Worm (Caenorhabditis elegans) whole organism, young adult: ENCODE data around the gene morc-1.

Experiments used
- B0019.2 ChIP-seq: fragments of 200-800 bp; sonication (Bioruptor generic); conservative IDR thresholded peaks from 2 replicates; pipeline ENCODE4 v1.3.6; 2022; ENCODE audit warnings: missing genetic modification reagents, missing genetic modification characterization, missing compliant biosample characterization
- B0035.1 ChIP-seq: sonication (generic microtip); optimal IDR thresholded peaks from 2 replicates; lab custom pipeline; 2016; ENCODE audit warnings: missing genetic modification characterization, mild to moderate bottlenecking, missing compliant biosample characterization, missing genotype, missing genetic modification reagents
- D2030.7 ChIP-seq: fragments of 200-800 bp; sonication (Bioruptor generic); IDR thresholded peaks from 2 replicates; pipeline ENCODE4 v1.3.6; 2022; ENCODE audit warnings: missing genetic modification reagents, missing genetic modification characterization, missing compliant biosample characterization
- F52B5.7 ChIP-seq: sonication (generic microtip); optimal IDR thresholded peaks from 2 replicates; lab custom pipeline; 2016; ENCODE audit warnings: mild to moderate bottlenecking, missing genetic modification characterization, missing compliant biosample characterization
- K12H6.12 ChIP-seq: fragments of 200-800 bp; sonication (Bioruptor generic); optimal IDR thresholded peaks from 2 replicates; lab custom pipeline; 2018; ENCODE audit warnings: mild to moderate bottlenecking, missing genetic modification characterization, missing compliant biosample characterization
- Y53F4B.3 ChIP-seq: fragments of 200-800 bp; sonication (Bioruptor generic); IDR thresholded peaks from 2 replicates; pipeline ENCODE4 v1.3.6; 2022; ENCODE audit warnings: missing genetic modification reagents, missing genetic modification characterization, missing compliant biosample characterization
- atf-7 ChIP-seq: sonication (generic microtip); optimal IDR thresholded peaks from 2 replicates; lab custom pipeline; 2017; ENCODE audit warnings: mild to moderate bottlenecking, missing genetic modification characterization, missing compliant biosample characterization
- attf-5 ChIP-seq: fragments of 200-800 bp; sonication (Bioruptor generic); optimal IDR thresholded peaks from 2 replicates; lab custom pipeline; 2018; ENCODE audit warnings: mild to moderate bottlenecking, missing genetic modification characterization, missing compliant biosample characterization
- bed-1 ChIP-seq: fragments of 200-800 bp; sonication (Bioruptor generic); IDR thresholded peaks from 2 replicates; pipeline ENCODE4 v1.3.6; 2022; ENCODE audit warnings: missing genetic modification reagents, missing genetic modification characterization, missing compliant biosample characterization
- cebp-1 ChIP-seq, 2 experiments: fragments of 200-800 bp in 1 of 2; sonication (Bioruptor generic) in 1 of 2; sonication (generic microtip) in 1 of 2; IDR thresholded peaks in 1 of 2; optimal IDR thresholded peaks in 1 of 2; 2 replicates each; pipeline versions ENCODE4 v1.3.6 to Lab custom; 2017 to 2022; ENCODE audit warnings: missing compliant biosample characterization in 2 of 2, missing genetic modification characterization in 2 of 2, mild to moderate bottlenecking in 1 of 2, missing genetic modification reagents in 1 of 2, moderate library complexity in 1 of 2
- cebp-2 ChIP-seq: fragments of 200-800 bp; sonication (Bioruptor generic); IDR thresholded peaks from 2 replicates; pipeline ENCODE4 v1.3.6; 2022; ENCODE audit warnings: missing genetic modification characterization, missing compliant biosample characterization
- ceh-100 ChIP-seq: fragments of 200-800 bp; sonication (Bioruptor generic); IDR thresholded peaks from 2 replicates; pipeline ENCODE4 v1.3.6; 2022; ENCODE audit warnings: missing genetic modification reagents, missing genetic modification characterization, missing compliant biosample characterization
- ceh-27 ChIP-seq: fragments of 200-800 bp; sonication (Bioruptor generic); optimal IDR thresholded peaks from 2 replicates; lab custom pipeline; 2018; ENCODE audit warnings: mild to moderate bottlenecking, missing genetic modification characterization, moderate library complexity, missing compliant biosample characterization
- ceh-91 ChIP-seq: fragments of 200-800 bp; sonication (Bioruptor generic); IDR thresholded peaks from 2 replicates; pipeline ENCODE4 v1.3.6; 2022; ENCODE audit warnings: missing genetic modification reagents, missing genetic modification characterization, missing compliant biosample characterization
- dox-1 ChIP-seq: fragments of 200-800 bp; sonication (Bioruptor generic); IDR thresholded peaks from 2 replicates; pipeline ENCODE4 v1.3.6; 2022; ENCODE audit warnings: missing genetic modification reagents, missing genetic modification characterization, missing compliant biosample characterization
- ekl-4 ChIP-seq: fragments of 200-800 bp; sonication (Bioruptor generic); IDR thresholded peaks from 2 replicates; pipeline ENCODE4 v1.3.6; 2022; ENCODE audit warnings: missing genetic modification reagents, missing genetic modification characterization, missing compliant biosample characterization
- hlh-26 ChIP-seq: fragments of 200-800 bp; sonication (Bioruptor generic); conservative IDR thresholded peaks from 2 replicates; pipeline ENCODE4 v1.3.6; 2022; ENCODE audit warnings: missing genetic modification reagents, missing genetic modification characterization, missing compliant biosample characterization
- hmg-1.2 ChIP-seq: fragments of 200-800 bp; sonication (Bioruptor generic); IDR thresholded peaks from 2 replicates; pipeline ENCODE4 v1.3.6; 2022; ENCODE audit warnings: missing genetic modification reagents, missing genetic modification characterization, missing compliant biosample characterization
- lag-1 ChIP-seq: fragments of 200-800 bp; sonication (Bioruptor generic); IDR thresholded peaks from 2 replicates; pipeline ENCODE4 v1.3.6; 2022; ENCODE audit warnings: missing genetic modification reagents, missing genetic modification characterization, missing compliant biosample characterization
- lin-26 ChIP-seq: fragments of 200-800 bp; sonication (Bioruptor generic); IDR thresholded peaks from 2 replicates; pipeline ENCODE4 v1.3.6; 2022; ENCODE audit warnings: missing genetic modification reagents, missing genetic modification characterization, missing compliant biosample characterization
- lin-35 ChIP-seq, 3 experiments: fragments of 150-350 bp in 2 of 3; sonication (generic microtip) in 1 of 3; optimal IDR thresholded peaks; 2 replicates each; lab custom pipeline; 2014 to 2018; ENCODE audit warnings: missing biosample characterization in 3 of 3, missing genetic modification characterization in 3 of 3, missing genetic modification reagents in 3 of 3
- lin-40 ChIP-seq: sonication (generic microtip); optimal IDR thresholded peaks from 2 replicates; lab custom pipeline; 2016; ENCODE audit warnings: missing genetic modification characterization, mild to moderate bottlenecking, missing compliant biosample characterization, missing genotype, missing genetic modification reagents
- lsl-1 ChIP-seq: fragments of 200-800 bp; sonication (Bioruptor generic); optimal IDR thresholded peaks from 2 replicates; lab custom pipeline; 2018; ENCODE audit warnings: mild to moderate bottlenecking, missing genetic modification characterization, moderate library complexity, missing compliant biosample characterization
- lsy-27 ChIP-seq: sonication (generic microtip); optimal IDR thresholded peaks from 2 replicates; lab custom pipeline; 2017; ENCODE audit warnings: missing genetic modification characterization, mild to moderate bottlenecking, missing compliant biosample characterization, antibody characterized with exemption, missing genotype, borderline replicate concordance; ENCODE audit not compliant: insufficient read depth
- mel-28 ChIP-seq: sonication (generic microtip); optimal IDR thresholded peaks from 2 replicates; lab custom pipeline; 2016; ENCODE audit warnings: borderline replicate concordance, mild to moderate bottlenecking, missing genetic modification characterization, missing compliant biosample characterization
- nhr-120 ChIP-seq: fragments of 200-800 bp; sonication (Bioruptor generic); IDR thresholded peaks from 2 replicates; pipeline ENCODE4 v1.3.6; 2022; ENCODE audit warnings: missing genetic modification characterization, missing compliant biosample characterization
- nhr-80 ChIP-seq: sonication (generic microtip); optimal IDR thresholded peaks from 2 replicates; lab custom pipeline; 2016; ENCODE audit warnings: missing genetic modification characterization, missing compliant biosample characterization
- pha-4 ChIP-seq: fragments of 150-350 bp; sonication (generic microtip); optimal IDR thresholded peaks from 2 replicates; lab custom pipeline; 2014; ENCODE audit warnings: missing biosample characterization, missing genetic modification reagents, missing genetic modification characterization
- repo-1 ChIP-seq: sonication (generic microtip); optimal IDR thresholded peaks from 2 replicates; lab custom pipeline; 2017; ENCODE audit warnings: mild to moderate bottlenecking, missing genetic modification characterization, missing compliant biosample characterization
- snpc-1.1 ChIP-seq: sonication (generic microtip); optimal IDR thresholded peaks from 2 replicates; lab custom pipeline; 2017; ENCODE audit warnings: missing genetic modification characterization, mild to moderate bottlenecking, missing compliant biosample characterization, antibody characterized with exemption, moderate library complexity, missing genotype, missing genetic modification reagents; ENCODE audit not compliant: insufficient read depth
- snpc-1.3 ChIP-seq: sonication (generic microtip); optimal IDR thresholded peaks from 2 replicates; lab custom pipeline; 2017; ENCODE audit warnings: missing genetic modification characterization, mild to moderate bottlenecking, missing compliant biosample characterization, antibody characterized with exemption, moderate library complexity, missing genotype, missing genetic modification reagents; ENCODE audit not compliant: insufficient read depth
- snpc-3.4 ChIP-seq: sonication (generic microtip); optimal IDR thresholded peaks from 2 replicates; lab custom pipeline; 2017; ENCODE audit warnings: missing genetic modification characterization, mild to moderate bottlenecking, missing compliant biosample characterization, antibody characterized with exemption, moderate library complexity, missing genotype, missing genetic modification reagents
- snpc-4 ChIP-seq, 5 experiments: fragments of 150-350 bp in 1 of 5; sonication (generic microtip) in 4 of 5; optimal IDR thresholded peaks; 2 replicates each; lab custom pipeline; 2014 to 2018; ENCODE audit warnings: missing genetic modification characterization in 5 of 5, missing biosample characterization in 3 of 5, antibody characterized with exemption in 2 of 5, mild to moderate bottlenecking in 2 of 5, missing compliant biosample characterization in 2 of 5, missing genotype in 2 of 5, moderate library complexity in 2 of 5, missing genetic modification reagents in 1 of 5
- somi-1 ChIP-seq: fragments of 200-800 bp; sonication (Bioruptor generic); optimal IDR thresholded peaks from 2 replicates; lab custom pipeline; 2018; ENCODE audit warnings: mild to moderate bottlenecking, missing genetic modification characterization, missing compliant biosample characterization
- sptf-2 ChIP-seq: fragments of 200-800 bp; sonication (Bioruptor generic); optimal IDR thresholded peaks from 2 replicates; lab custom pipeline; 2018; ENCODE audit warnings: mild to moderate bottlenecking, missing genetic modification characterization, missing compliant biosample characterization
- tbp1 ChIP-seq: fragments of 200-800 bp; sonication (Bioruptor generic); optimal IDR thresholded peaks from 2 replicates; lab custom pipeline; 2018; ENCODE audit warnings: mild to moderate bottlenecking, missing genetic modification characterization, missing compliant biosample characterization
- unc-62 ChIP-seq: fragments of 150-350 bp; optimal IDR thresholded peaks from 2 replicates; lab custom pipeline; 2014; ENCODE audit warnings: missing biosample characterization, missing genetic modification reagents, missing genetic modification characterization
- ztf-22 ChIP-seq: fragments of 200-800 bp; sonication (Bioruptor generic); optimal IDR thresholded peaks from 2 replicates; lab custom pipeline; 2018; ENCODE audit warnings: mild to moderate bottlenecking, missing genetic modification characterization, moderate library complexity, missing compliant biosample characterization
- ztf-26 ChIP-seq: sonication (generic microtip); optimal IDR thresholded peaks from 2 replicates; lab custom pipeline; 2017; ENCODE audit warnings: missing genetic modification characterization, missing compliant biosample characterization

morc-1 gene

DNA sequence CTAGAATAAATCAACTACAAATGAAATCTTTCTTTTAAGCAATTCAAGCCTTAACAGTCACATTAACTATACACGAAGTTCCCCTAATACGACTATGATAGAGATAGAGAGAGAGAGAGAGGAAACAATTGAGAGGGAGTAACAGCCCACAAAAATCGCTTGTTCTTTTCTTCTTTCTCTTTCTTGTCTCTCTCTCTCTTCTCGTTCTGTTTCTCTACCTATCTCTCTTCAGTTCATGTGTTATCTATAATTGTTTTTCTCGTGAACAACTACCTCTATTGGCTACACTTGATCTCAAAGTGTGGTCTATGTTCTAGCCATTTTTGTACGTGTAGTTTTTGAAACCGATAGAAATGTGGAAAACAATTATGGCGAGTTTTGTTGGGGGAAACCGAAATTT, 4.1 kb downstream of the morc-1 start (continued):
- peak; percentile 47; the same call in 1 of the 2 replicates for TF ChIP-seq hmg-1.2
- no peak for TF ChIP-seq pha-4 (tag; lab: Kevin White, UChicago)
- no peak for TF ChIP-seq mel-28 (tag; lab: Kevin White, UChicago)
- TF ChIP-seq bed-1 (GFP tag; lab: Robert Waterston, UW), result no peak
- TF ChIP-seq F52B5.7 (tag; lab: Kevin White, UChicago), result no peak
- no peak for TF ChIP-seq somi-1 (GFP tag; lab: Kevin White, UChicago)
- no peak for TF ChIP-seq B0035.1 (tag; lab: Kevin White, UChicago)
- TF ChIP-seq snpc-3.4 (tag; lab: Kevin White, UChicago), result no peak
- no peak for TF ChIP-seq ztf-26 (tag; lab: Kevin White, UChicago)
- no peak for TF ChIP-seq repo-1
- no peak for TF ChIP-seq sptf-2 (GFP tag; lab: Kevin White, UChicago)
- no peak for TF ChIP-seq D2030.7 (GFP tag; lab: Robert Waterston, UW)
- TF ChIP-seq cebp-2 (GFP tag; lab: Robert Waterston, UW), result no peak
- no peak for TF ChIP-seq ztf-22
- peak; percentile 70 for TF ChIP-seq lin-40 (tag; lab: Kevin White, UChicago)
- TF ChIP-seq lin-35 (GFP tag; optimal IDR thresholded peaks at IDR 0.05; lab: Kevin White, UChicago), result peak in 1 of 3 experiments; percentile 7
- TF ChIP-seq lsl-1, result no peak
- TF ChIP-seq attf-5 (GFP tag; lab: Kevin White, UChicago), result peak; percentile 49
- TF ChIP-seq lag-1 (GFP tag; lab: Robert Waterston, UW), result no peak
- TF ChIP-seq nhr-120 (GFP tag; lab: Robert Waterston, UW), result no peak
- TF ChIP-seq ekl-4 (GFP tag; lab: Robert Waterston, UW), result 0 out of 2 replicates have a peak, but pooled peaks have one; percentile 57
- peak; percentile 15 for TF ChIP-seq tbp1 (GFP tag; lab: Kevin White, UChicago)
- no peak for TF ChIP-seq snpc-4 (GFP tag; optimal IDR thresholded peaks at IDR 0.05; lab: Kevin White, UChicago)
- TF ChIP-seq snpc-4 (tag; optimal IDR thresholded peaks at IDR 0.05; lab: Kevin White, UChicago), result peak in 2 of 4 experiments; percentile 18 to 20
- TF ChIP-seq ceh-100 (GFP tag; lab: Robert Waterston, UW), result no peak
- TF ChIP-seq cebp-1 (GFP tag; IDR thresholded peaks at IDR 0.05; lab: Robert Waterston, UW), result no peak
- peak; percentile 43 for TF ChIP-seq cebp-1 (tag; optimal IDR thresholded peaks at IDR 0.05; lab: Kevin White, UChicago)
- TF ChIP-seq unc-62 (GFP tag; lab: Kevin White, UChicago), result no peak
- TF ChIP-seq K12H6.12 (tag; lab: Kevin White, UChicago), result no peak
- TF ChIP-seq Y53F4B.3, result no peak
- TF ChIP-seq hlh-26 (GFP tag; lab: Robert Waterston, UW), result no peak
- peak; percentile 66 for TF ChIP-seq nhr-80 (tag; lab: Kevin White, UChicago)
- TF ChIP-seq ceh-91 (GFP tag; lab: Robert Waterston, UW), result no peak
- no peak for TF ChIP-seq lsy-27 (tag; lab: Kevin White, UChicago)
- no peak for TF ChIP-seq B0019.2 (GFP tag; lab: Robert Waterston, UW)
- 0 out of 2 replicates have a peak, but pooled peaks have one; percentile 44 for TF ChIP-seq dox-1 (GFP tag; lab: Robert Waterston, UW)
- peak; percentile 47 for TF ChIP-seq ceh-27 (GFP tag; lab: Kevin White, UChicago)

DNA sequence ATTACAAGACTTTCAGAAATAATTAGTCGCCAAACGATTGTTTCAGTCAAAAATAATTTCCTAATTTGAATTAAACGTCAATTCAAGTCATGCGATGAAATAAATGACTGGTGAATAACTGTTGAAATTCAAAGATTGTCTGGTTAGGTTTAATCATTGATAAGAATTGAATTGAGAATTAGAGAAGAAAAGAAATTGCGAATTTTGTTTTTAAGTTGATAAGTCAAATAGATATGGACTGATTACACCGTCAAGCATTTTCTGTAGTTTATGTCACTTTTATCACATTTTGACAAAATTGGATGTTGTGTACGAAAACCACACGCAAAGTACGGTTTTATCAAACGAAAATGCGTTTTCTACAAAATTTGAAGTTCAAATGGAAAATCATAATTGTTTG, 5.4 kb downstream of the morc-1 start:
- TF ChIP-seq cebp-1 (GFP tag; IDR thresholded peaks at IDR 0.05; lab: Robert Waterston, UW) (no peak), cebp-1 (tag; optimal IDR thresholded peaks at IDR 0.05; lab: Kevin White, UChicago) (peak; percentile 37), snpc-1.1 (tag; lab: Kevin White, UChicago) (no peak), hlh-26 (GFP tag; lab: Robert Waterston, UW) (no peak), attf-5 (GFP tag; lab: Kevin White, UChicago) (peak; percentile 46), nhr-80 (tag; lab: Kevin White, UChicago) (peak; percentile 90), unc-62 (GFP tag; lab: Kevin White, UChicago) (peak; percentile 82), atf-7 (tag; lab: Kevin White, UChicago) (peak; percentile 35), snpc-4 (GFP tag; optimal IDR thresholded peaks at IDR 0.05; lab: Kevin White, UChicago) (no peak), snpc-4 (tag; optimal IDR thresholded peaks at IDR 0.05; lab: Kevin White, UChicago) (peak in 1 of 4 experiments; percentile 17), tbp1 (GFP tag; lab: Kevin White, UChicago) (peak; percentile 11), lin-26 (GFP tag; lab: Robert Waterston, UW) (no peak), snpc-1.3 (tag; lab: Kevin White, UChicago) (no peak)
